Fruit fly (Drosophila melanogaster) whole organism, embryonic: Measurements from ENCODE around the gene Ir87a.

Experiments
- Abd-B ChIP-seq: fragments of 200-800 bp; sonication (Bioruptor generic); optimal IDR thresholded peaks from 2 replicates; lab custom pipeline; 2018; ENCODE audit warnings: missing biosample characterization, mild to moderate bottlenecking, missing genetic modification characterization, moderate library complexity
- Awh ChIP-seq: fragments of 200-800 bp; sonication (Bioruptor generic); IDR thresholded peaks from 2 replicates; pipeline ENCODE4, ENCODE4 v1.3.6; 2022; ENCODE audit warnings: missing biosample characterization, missing genetic modification characterization
- CG10979 ChIP-seq: fragments of 200-800 bp; sonication (Bioruptor generic); optimal IDR thresholded peaks from 2 replicates; lab custom pipeline; 2018; ENCODE audit warnings: missing biosample characterization, mild to moderate bottlenecking, missing genetic modification characterization, moderate library complexity
- CG13424 ChIP-seq: fragments of 200-800 bp; sonication (Bioruptor generic); optimal IDR thresholded peaks from 2 replicates; lab custom pipeline; 2019; ENCODE audit warnings: missing biosample characterization, mild to moderate bottlenecking, missing genetic modification characterization, moderate library complexity
- CG14965 ChIP-seq: fragments of 200-800 bp; sonication (Bioruptor generic); optimal IDR thresholded peaks from 2 replicates; lab custom pipeline; 2016; ENCODE audit warnings: missing biosample characterization, missing genetic modification characterization, borderline replicate concordance
- CG15479 ChIP-seq: fragments of 200-800 bp; sonication (Bioruptor generic); optimal IDR thresholded peaks from 3 replicates; lab custom pipeline; 2019; ENCODE audit warnings: missing biosample characterization, mild to moderate bottlenecking, missing genetic modification characterization, moderate library complexity
- CG16815 ChIP-seq: fragments of 200-800 bp; sonication (Bioruptor generic); optimal IDR thresholded peaks from 3 replicates; lab custom pipeline; 2017; ENCODE audit warnings: missing biosample characterization, mild to moderate bottlenecking, missing genetic modification characterization
- CG2129 ChIP-seq: fragments of 200-800 bp; sonication (Bioruptor generic); IDR thresholded peaks from 2 replicates; pipeline ENCODE4 v1.3.6; 2022; ENCODE audit warnings: missing biosample characterization, missing genetic modification characterization; ENCODE audit not compliant: partially characterized antibody
- CG2678 ChIP-seq: fragments of 200-800 bp; sonication (Bioruptor generic); optimal IDR thresholded peaks from 3 replicates; lab custom pipeline; 2019; ENCODE audit warnings: missing biosample characterization, mild to moderate bottlenecking, missing genetic modification characterization, moderate library complexity
- CG31365 ChIP-seq: fragments of 200-800 bp; sonication (Bioruptor generic); optimal IDR thresholded peaks from 2 replicates; lab custom pipeline; 2018; ENCODE audit warnings: missing biosample characterization, mild to moderate bottlenecking, missing genetic modification characterization
- CG34224 ChIP-seq: fragments of 200-800 bp; sonication (Bioruptor generic); IDR thresholded peaks from 3 replicates; pipeline ENCODE4 v1.3.6; 2022; ENCODE audit warnings: missing biosample characterization, missing genetic modification characterization; ENCODE audit not compliant: partially characterized antibody
- CG4282 ChIP-seq: fragments of 200-800 bp; sonication (Bioruptor generic); optimal IDR thresholded peaks from 2 replicates; lab custom pipeline; 2016; ENCODE audit warnings: missing biosample characterization, missing genetic modification characterization
- CG43689 ChIP-seq: fragments of 200-800 bp; sonication (Bioruptor generic); IDR thresholded peaks from 2 replicates; pipeline ENCODE4 v1.3.6; 2022; ENCODE audit warnings: missing biosample characterization, missing genetic modification characterization
- CG4424 ChIP-seq: fragments of 200-800 bp; sonication (Bioruptor generic); optimal IDR thresholded peaks from 3 replicates; lab custom pipeline; 2016; ENCODE audit warnings: missing biosample characterization, missing genetic modification characterization
- CG5245 ChIP-seq: fragments of 200-800 bp; sonication (Bioruptor generic); optimal IDR thresholded peaks from 3 replicates; lab custom pipeline; 2016; ENCODE audit warnings: missing biosample characterization, missing genetic modification characterization
- CG7556 ChIP-seq: fragments of 200-800 bp; sonication (Bioruptor generic); optimal IDR thresholded peaks from 2 replicates; lab custom pipeline; 2017; ENCODE audit warnings: missing biosample characterization, mild to moderate bottlenecking, missing genetic modification characterization
- CG7745 ChIP-seq: fragments of 200-800 bp; sonication (Bioruptor generic); optimal IDR thresholded peaks from 2 replicates; lab custom pipeline; 2018; ENCODE audit warnings: missing biosample characterization, mild to moderate bottlenecking, missing genetic modification characterization, moderate library complexity
- CG7839 ChIP-seq: fragments of 200-800 bp; sonication (Bioruptor generic); optimal IDR thresholded peaks from 3 replicates; lab custom pipeline; 2018; ENCODE audit warnings: missing biosample characterization, mild to moderate bottlenecking, missing genetic modification characterization, moderate library complexity
- CG8290 ChIP-seq, 3 experiments: fragments of 200-800 bp; sonication (Bioruptor generic); optimal IDR thresholded peaks; 2 replicates each; lab custom pipeline; 2016 to 2019; ENCODE audit warnings: missing biosample characterization in 3 of 3, missing genetic modification characterization in 3 of 3, mild to moderate bottlenecking in 2 of 3, moderate library complexity in 1 of 3
- CG8359 ChIP-seq: fragments of 200-800 bp; sonication (Bioruptor generic); optimal IDR thresholded peaks from 2 replicates; lab custom pipeline; 2017; ENCODE audit warnings: missing biosample characterization, mild to moderate bottlenecking, missing genetic modification characterization, borderline replicate concordance
- CG8924 ChIP-seq: fragments of 200-800 bp; optimal IDR thresholded peaks from 3 replicates; lab custom pipeline; 2019; ENCODE audit warnings: missing biosample characterization, mild to moderate bottlenecking, missing genetic modification characterization, moderate library complexity
- CHES-1-like ChIP-seq: fragments of 200-800 bp; sonication (Bioruptor generic); optimal IDR thresholded peaks from 2 replicates; lab custom pipeline; 2016; ENCODE audit warnings: missing biosample characterization, missing genetic modification characterization
- GATAe ChIP-seq: fragments of 200-800 bp; sonication (Bioruptor generic); conservative IDR thresholded peaks from 2 replicates; pipeline ENCODE4 v1.3.6; 2022; ENCODE audit warnings: missing biosample characterization, missing genetic modification characterization
- H15 ChIP-seq: fragments of 200-800 bp; sonication (Bioruptor generic); IDR thresholded peaks from 3 replicates; pipeline ENCODE4 v1.3.6; 2022; ENCODE audit warnings: missing biosample characterization, missing genetic modification characterization
- HLHmδ ChIP-seq: fragments of 200-800 bp; sonication (Bioruptor generic); optimal IDR thresholded peaks from 2 replicates; lab custom pipeline; 2018; ENCODE audit warnings: missing biosample characterization, mild to moderate bottlenecking, missing genetic modification characterization, moderate library complexity
- Hmx ChIP-seq: fragments of 200-800 bp; sonication (Bioruptor generic); optimal IDR thresholded peaks from 2 replicates; lab custom pipeline; 2016; ENCODE audit warnings: missing biosample characterization, missing genetic modification characterization
- Hr51 ChIP-seq, 2 experiments: fragments of 200-800 bp; sonication (Bioruptor generic); optimal IDR thresholded peaks; 2 replicates in 1 of 2; 3 replicates in 1 of 2; lab custom pipeline; 2016 to 2018; ENCODE audit warnings: missing biosample characterization in 2 of 2, missing genetic modification characterization in 2 of 2, mild to moderate bottlenecking in 1 of 2, moderate library complexity in 1 of 2
- NC2α ChIP-seq: fragments of 200-800 bp; sonication (Bioruptor generic); optimal IDR thresholded peaks from 2 replicates; lab custom pipeline; 2016; ENCODE audit warnings: missing biosample characterization, missing genetic modification characterization
- NK7.1 ChIP-seq: fragments of 200-800 bp; sonication (Bioruptor generic); optimal IDR thresholded peaks from 3 replicates; lab custom pipeline; 2016; ENCODE audit warnings: missing biosample characterization, missing genetic modification characterization
- Neu2 ChIP-seq: fragments of 200-800 bp; sonication (Bioruptor generic); optimal IDR thresholded peaks from 3 replicates; lab custom pipeline; 2016; ENCODE audit warnings: missing biosample characterization, missing genetic modification characterization, borderline replicate concordance
- TFAM ChIP-seq: fragments of 200-800 bp; sonication (Bioruptor generic); optimal IDR thresholded peaks from 2 replicates; lab custom pipeline; 2017; ENCODE audit warnings: missing biosample characterization, missing genetic modification characterization, inconsistent platforms
- ab ChIP-seq: fragments of 200-800 bp; sonication (Bioruptor generic); optimal IDR thresholded peaks from 2 replicates; lab custom pipeline; 2016; ENCODE audit warnings: missing biosample characterization, missing genetic modification characterization
- ash1 ChIP-seq: fragments of 200-800 bp; sonication (Bioruptor generic); optimal IDR thresholded peaks from 2 replicates; lab custom pipeline; 2018; ENCODE audit warnings: missing biosample characterization, mild to moderate bottlenecking, missing genetic modification characterization
- chm ChIP-seq: fragments of 200-800 bp; sonication (Bioruptor generic); IDR thresholded peaks from 2 replicates; pipeline ENCODE4 v1.3.6; 2022; ENCODE audit warnings: missing biosample characterization, missing genetic modification characterization
- corto ChIP-seq: fragments of 200-800 bp; sonication (Bioruptor generic); optimal IDR thresholded peaks from 2 replicates; lab custom pipeline; 2016; ENCODE audit warnings: missing biosample characterization, mild to moderate bottlenecking, missing genetic modification characterization, moderate library complexity
- dan ChIP-seq: fragments of 200-800 bp; sonication (Bioruptor generic); IDR thresholded peaks from 2 replicates; pipeline ENCODE4 v1.3.6; 2022; ENCODE audit warnings: missing biosample characterization, missing genetic modification characterization
- dimm ChIP-seq: fragments of 200-800 bp; sonication (Bioruptor generic); IDR thresholded peaks from 2 replicates; pipeline ENCODE4 v1.3.6; 2022; ENCODE audit warnings: missing biosample characterization, missing genetic modification characterization
- dmrt99B ChIP-seq: fragments of 200-800 bp; sonication (Bioruptor generic); optimal IDR thresholded peaks from 2 replicates; lab custom pipeline; 2018; ENCODE audit warnings: missing biosample characterization, mild to moderate bottlenecking, missing genetic modification characterization, moderate library complexity
- ems ChIP-seq: fragments of 200-800 bp; sonication (Bioruptor generic); optimal IDR thresholded peaks from 3 replicates; lab custom pipeline; 2016; ENCODE audit warnings: missing biosample characterization, missing genetic modification characterization
- gsb ChIP-seq: fragments of 200-800 bp; sonication (Bioruptor generic); IDR thresholded peaks from 2 replicates; pipeline ENCODE4 v1.3.6; 2022; ENCODE audit warnings: missing biosample characterization, missing genetic modification characterization
- ham ChIP-seq: fragments of 200-800 bp; sonication (Bioruptor generic); IDR thresholded peaks from 2 replicates; pipeline ENCODE4 v1.3.6; 2022; ENCODE audit warnings: missing biosample characterization, missing genetic modification characterization
- lmd ChIP-seq: fragments of 200-800 bp; sonication (Bioruptor generic); IDR thresholded peaks from 2 replicates; pipeline ENCODE4 v1.3.6; 2022; ENCODE audit warnings: missing biosample characterization, missing genetic modification characterization
- lola ChIP-seq, 3 experiments: fragments of >200 bp in 2 of 3; fragments of 200-800 bp in 1 of 3; sonication (Bioruptor generic) in 1 of 3; optimal IDR thresholded peaks; 2 replicates each; lab custom pipeline; 2017 to 2019; ENCODE audit warnings: missing biosample characterization in 3 of 3, missing genetic modification characterization in 3 of 3, mild to moderate bottlenecking in 1 of 3, moderate library complexity in 1 of 3
- oc ChIP-seq: fragments of 200-800 bp; sonication (Bioruptor generic); optimal IDR thresholded peaks from 2 replicates; lab custom pipeline; 2018; ENCODE audit warnings: missing biosample characterization, mild to moderate bottlenecking, missing genetic modification characterization, moderate library complexity
- repo ChIP-seq: fragments of 200-800 bp; sonication (Bioruptor generic); optimal IDR thresholded peaks from 2 replicates; lab custom pipeline; 2016; ENCODE audit warnings: missing biosample characterization, missing genetic modification characterization
- sna ChIP-seq: fragments of 200-800 bp; sonication (Bioruptor generic); IDR thresholded peaks from 2 replicates; pipeline ENCODE4 v1.3.6; 2022; ENCODE audit warnings: missing biosample characterization, missing genetic modification characterization; ENCODE audit not compliant: partially characterized antibody
- ttk ChIP-seq: fragments of 200-800 bp; sonication (Bioruptor generic); IDR thresholded peaks from 2 replicates; pipeline ENCODE4 v2.1.2; 2022; ENCODE audit warnings: missing biosample characterization, missing genetic modification characterization
- usp ChIP-seq: fragments of >200 bp; optimal IDR thresholded peaks from 2 replicates; lab custom pipeline; 2017; ENCODE audit warnings: missing biosample characterization, missing genetic modification characterization
- zen2 ChIP-seq: fragments of 200-800 bp; sonication (Bioruptor generic); IDR thresholded peaks from 3 replicates; pipeline ENCODE4 v1.3.6; 2022; ENCODE audit warnings: missing biosample characterization, missing genetic modification characterization; ENCODE audit not compliant: partially characterized antibody
- zf30C ChIP-seq: fragments of 200-800 bp; sonication (Bioruptor generic); optimal IDR thresholded peaks from 3 replicates; lab custom pipeline; 2018; ENCODE audit warnings: missing biosample characterization, mild to moderate bottlenecking, missing genetic modification characterization

Ir87a gene

DNA sequence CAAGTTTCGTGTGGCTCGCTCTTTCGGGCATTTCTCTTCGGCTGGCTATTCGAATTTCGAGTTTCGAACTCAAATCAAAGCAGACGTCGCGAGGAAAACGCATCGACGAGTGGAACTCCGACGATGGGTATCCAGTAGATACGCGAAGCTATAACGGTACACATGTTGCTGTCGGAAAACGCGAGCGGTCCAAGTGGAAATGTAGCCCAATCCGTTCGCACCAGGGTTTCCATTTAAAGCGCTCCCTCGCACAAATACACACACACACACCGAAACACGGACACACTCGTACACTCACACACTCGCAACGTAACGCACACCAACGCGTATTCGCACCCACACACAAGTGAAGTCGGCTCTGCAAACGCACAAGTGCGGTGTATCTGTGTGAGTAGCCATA, 30.3 kb downstream of the Ir87a start, which contains the start of gene side-IV (continued):
- no peak for TF ChIP-seq lmd
- no peak for TF ChIP-seq Abd-B (GFP tag; lab: Kevin White, UChicago)
- TF ChIP-seq CG43689 (GFP tag; lab: Robert Waterston, UW) = no peak
- TF ChIP-seq CG2678 (tag; lab: Kevin White, UChicago) = no peak
- peak; percentile 47 for TF ChIP-seq HLHmδ (GFP tag; lab: Kevin White, UChicago)
- TF ChIP-seq Hmx (GFP tag; lab: Kevin White, UChicago) = no peak
- no peak for TF ChIP-seq CG31365
- no peak for TF ChIP-seq CG7745 (tag; lab: Kevin White, UChicago)
- TF ChIP-seq CG7839 (tag; lab: Kevin White, UChicago) = no peak
- no peak for TF ChIP-seq Awh (GFP tag; lab: Robert Waterston, UW)
- TF ChIP-seq CG7556 (GFP tag; lab: Kevin White, UChicago) = no peak
- TF ChIP-seq ham = no peak
- no peak for TF ChIP-seq NK7.1 (GFP tag; lab: Kevin White, UChicago)
- no peak for TF ChIP-seq zf30C (GFP tag; lab: Kevin White, UChicago)
- TF ChIP-seq oc (tag; lab: Kevin White, UChicago) = no peak
- no peak for TF ChIP-seq TFAM
- no peak for TF ChIP-seq repo (GFP tag; lab: Kevin White, UChicago)
- no peak for TF ChIP-seq CG13424 (tag; lab: Kevin White, UChicago)
- no peak for TF ChIP-seq gsb (GFP tag; lab: Robert Waterston, UW)
- TF ChIP-seq CG16815 = no peak
- TF ChIP-seq dmrt99B (tag; lab: Kevin White, UChicago) = no peak
- no peak for TF ChIP-seq CG10979 (tag; lab: Kevin White, UChicago)
- no peak for TF ChIP-seq dimm (GFP tag; lab: Robert Waterston, UW)
- no peak for TF ChIP-seq zen2 (GFP tag; lab: Robert Waterston, UW)
- TF ChIP-seq CG8359 = peak; percentile 63
- TF ChIP-seq sna (GFP tag; lab: Robert Waterston, UW) = no peak
- 0 out of 3 replicates have a peak, but pooled peaks have one; percentile 26 for TF ChIP-seq H15 (GFP tag; lab: Robert Waterston, UW)
- TF ChIP-seq CG8924 (tag; lab: Kevin White, UChicago) = no peak
- TF ChIP-seq CG8290 (GFP tag; optimal IDR thresholded peaks at IDR 0.05; lab: Kevin White, UChicago) = no peak
- peak in 1 of 2 experiments; percentile 41 for TF ChIP-seq CG8290 (tag; optimal IDR thresholded peaks at IDR 0.05; lab: Kevin White, UChicago)
- TF ChIP-seq CG2129 = no peak
- TF ChIP-seq CG15479 (GFP tag; lab: Kevin White, UChicago) = no peak
- no peak for TF ChIP-seq lola (GFP tag; optimal IDR thresholded peaks at IDR 0.05; lab: Kevin White, UChicago)
- no peak for TF ChIP-seq Hr51 (GFP tag; optimal IDR thresholded peaks at IDR 0.05; lab: Kevin White, UChicago)
- no peak for TF ChIP-seq CG5245
- no peak for TF ChIP-seq dan (GFP tag; lab: Robert Waterston, UW)
- no peak for TF ChIP-seq CG14965 (GFP tag; lab: Kevin White, UChicago)
- TF ChIP-seq ttk = no peak
- TF ChIP-seq ab (GFP tag; lab: Kevin White, UChicago) = no peak
- no peak for TF ChIP-seq Neu2 (GFP tag; lab: Kevin White, UChicago)
- TF ChIP-seq CHES-1-like (GFP tag; lab: Kevin White, UChicago) = no peak
- no peak for TF ChIP-seq ash1 (GFP tag; lab: Kevin White, UChicago)
- TF ChIP-seq ems = no peak
- no peak for TF ChIP-seq GATAe (GFP tag; lab: Robert Waterston, UW)
- TF ChIP-seq chm = peak; percentile 53
- TF ChIP-seq NC2α (GFP tag; lab: Kevin White, UChicago) = no peak
- TF ChIP-seq CG34224 = peak; percentile 34; the same call in 1 of the 3 replicates
- TF ChIP-seq usp (GFP tag; lab: Kevin White, UChicago) = no peak
- TF ChIP-seq CG4424 (GFP tag; lab: Kevin White, UChicago) = no peak
- TF ChIP-seq CG4282 (GFP tag; lab: Kevin White, UChicago) = no peak
- no peak for TF ChIP-seq corto (GFP tag; lab: Kevin White, UChicago)
